Worm (Caenorhabditis elegans) whole organism, mixed stage, embryonic: ENCODE measurements around the gene T22B2.3.

ENCODE experiments used
- M03D4.4 ChIP-seq: sonication (generic microtip); optimal IDR thresholded peaks from 2 replicates; lab custom pipeline; 2017; ENCODE audit warnings: mild to moderate bottlenecking, missing genetic modification characterization, missing compliant biosample characterization
- ceh-39 ChIP-seq: fragments of 150-350 bp; optimal IDR thresholded peaks from 2 replicates; lab custom pipeline; 2014; ENCODE audit warnings: missing biosample characterization, missing genetic modification characterization
- ceh-43 ChIP-seq: fragments of 200-800 bp; sonication (Bioruptor generic); optimal IDR thresholded peaks from 2 replicates; lab custom pipeline; 2018; ENCODE audit warnings: mild to moderate bottlenecking, missing genetic modification characterization, moderate library complexity, missing compliant biosample characterization
- ceh-83 ChIP-seq: fragments of 200-800 bp; sonication (Bioruptor generic); optimal IDR thresholded peaks from 2 replicates; lab custom pipeline; 2018; ENCODE audit warnings: mild to moderate bottlenecking, missing genetic modification characterization, missing compliant biosample characterization
- ces-1 ChIP-seq: fragments of 150-350 bp; optimal IDR thresholded peaks from 2 replicates; lab custom pipeline; 2014; ENCODE audit warnings: missing biosample characterization, missing genetic modification reagents, missing genetic modification characterization
- cnd-1 ChIP-seq: fragments of 200-800 bp; sonication (Bioruptor generic); optimal IDR thresholded peaks from 2 replicates; lab custom pipeline; 2018; ENCODE audit warnings: mild to moderate bottlenecking, missing genetic modification characterization, missing compliant biosample characterization
- elt-1 ChIP-seq: sonication (generic microtip); optimal IDR thresholded peaks from 2 replicates; lab custom pipeline; 2017; ENCODE audit warnings: missing genetic modification characterization, mild to moderate bottlenecking, missing compliant biosample characterization, antibody characterized with exemption, moderate library complexity, borderline replicate concordance; ENCODE audit not compliant: insufficient read depth
- elt-3 ChIP-seq: fragments of 150-350 bp; optimal IDR thresholded peaks from 2 replicates; lab custom pipeline; 2014; ENCODE audit warnings: missing biosample characterization, missing genetic modification characterization
- flh-1 ChIP-seq: fragments of 200-800 bp; sonication (Bioruptor generic); optimal IDR thresholded peaks from 2 replicates; lab custom pipeline; 2018; ENCODE audit warnings: mild to moderate bottlenecking, missing genetic modification characterization, moderate library complexity, missing compliant biosample characterization
- ham-2 ChIP-seq: fragments of 200-800 bp; sonication (Bioruptor generic); optimal IDR thresholded peaks from 2 replicates; lab custom pipeline; 2018; ENCODE audit warnings: mild to moderate bottlenecking, missing genetic modification characterization, missing compliant biosample characterization
- lin-32 ChIP-seq: fragments of 200-800 bp; sonication (Bioruptor generic); optimal IDR thresholded peaks from 2 replicates; lab custom pipeline; 2018; ENCODE audit warnings: mild to moderate bottlenecking, missing genetic modification characterization, missing compliant biosample characterization
- lsy-2 ChIP-seq: fragments of 150-350 bp; optimal IDR thresholded peaks from 2 replicates; lab custom pipeline; 2014; ENCODE audit warnings: missing biosample characterization, missing genetic modification characterization
- mab-5 ChIP-seq: fragments of 150-350 bp; optimal IDR thresholded peaks from 2 replicates; lab custom pipeline; 2014; ENCODE audit warnings: missing biosample characterization, missing genetic modification characterization
- mep-1 ChIP-seq: fragments of 150-350 bp; optimal IDR thresholded peaks from 2 replicates; lab custom pipeline; 2017; ENCODE audit warnings: missing biosample characterization, missing genetic modification reagents, missing genetic modification characterization, inconsistent platforms
- mls-2 ChIP-seq: sonication (generic microtip); optimal IDR thresholded peaks from 2 replicates; lab custom pipeline; 2016; ENCODE audit warnings: mild to moderate bottlenecking, missing genetic modification characterization, moderate library complexity, missing compliant biosample characterization
- nhr-2 ChIP-seq: fragments of 150-350 bp; optimal IDR thresholded peaks from 2 replicates; lab custom pipeline; 2014; ENCODE audit warnings: missing biosample characterization, missing genetic modification characterization
- nhr-28 ChIP-seq: fragments of 150-350 bp; optimal IDR thresholded peaks from 2 replicates; lab custom pipeline; 2014; ENCODE audit warnings: missing biosample characterization, missing genetic modification characterization
- nhr-76 ChIP-seq: sonication (generic microtip); optimal IDR thresholded peaks from 2 replicates; lab custom pipeline; 2017; ENCODE audit warnings: missing biosample characterization, missing genetic modification characterization
- pha-4 ChIP-seq: fragments of 150-350 bp; optimal IDR thresholded peaks from 2 replicates; lab custom pipeline; 2018; ENCODE audit warnings: missing biosample characterization, missing genetic modification reagents, missing genetic modification characterization
- sem-2 ChIP-seq: fragments of 200-800 bp; sonication (Bioruptor generic); optimal IDR thresholded peaks from 2 replicates; lab custom pipeline; 2018; ENCODE audit warnings: mild to moderate bottlenecking, missing genetic modification characterization, missing compliant biosample characterization
- snpc-4 ChIP-seq: fragments of 150-350 bp; optimal IDR thresholded peaks from 2 replicates; lab custom pipeline; 2014; ENCODE audit warnings: missing biosample characterization, missing genetic modification characterization
- sptf-1 ChIP-seq: sonication (generic microtip); optimal IDR thresholded peaks from 2 replicates; lab custom pipeline; 2017; ENCODE audit warnings: mild to moderate bottlenecking, missing genetic modification characterization, moderate library complexity, missing compliant biosample characterization
- tbx-8 ChIP-seq: fragments of 200-800 bp; sonication (Bioruptor generic); optimal IDR thresholded peaks from 2 replicates; lab custom pipeline; 2018; ENCODE audit warnings: mild to moderate bottlenecking, missing genetic modification characterization, moderate library complexity, missing compliant biosample characterization
- unc-120 ChIP-seq: sonication (generic microtip); optimal IDR thresholded peaks from 2 replicates; lab custom pipeline; 2017; ENCODE audit warnings: missing genetic modification characterization, missing compliant biosample characterization; ENCODE audit not compliant: poor library complexity, severe bottlenecking
- unc-62 ChIP-seq: fragments of 150-350 bp; optimal IDR thresholded peaks from 2 replicates; lab custom pipeline; 2014; ENCODE audit warnings: missing biosample characterization, missing genetic modification reagents, missing genetic modification characterization
- zip-8 ChIP-seq: fragments of 150-350 bp; optimal IDR thresholded peaks from 2 replicates; lab custom pipeline; 2014; ENCODE audit warnings: missing biosample characterization, missing genetic modification characterization
- ztf-11 ChIP-seq: fragments of 150-350 bp; optimal IDR thresholded peaks from 2 replicates; lab custom pipeline; 2014; ENCODE audit warnings: missing biosample characterization, missing genetic modification characterization

Gene T22B2.3

DNA sequence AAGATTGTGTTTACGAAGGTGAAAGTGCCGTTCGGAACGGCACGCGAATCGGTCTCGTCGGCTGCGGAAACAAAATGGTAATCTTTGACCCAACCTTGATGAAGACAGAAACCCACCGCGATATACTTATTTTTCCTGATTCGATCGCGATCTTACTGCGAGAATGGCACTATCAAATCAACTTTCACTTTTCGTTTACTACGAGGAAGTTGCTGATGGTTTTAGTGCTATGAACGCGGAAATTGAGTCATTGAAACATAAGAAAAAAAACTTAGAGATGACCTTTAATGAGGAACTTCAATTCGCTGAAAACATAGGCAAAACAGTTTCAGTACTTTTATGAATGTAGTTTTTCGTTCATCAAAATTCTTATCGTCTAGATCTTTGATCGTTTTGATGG lies 15.6 kb downstream of the T22B2.3 start:
- no peak for TF ChIP-seq mls-2 (tag; lab: Kevin White, UChicago)
- no peak for TF ChIP-seq nhr-28 (tag; lab: Kevin White, UChicago)
- TF ChIP-seq elt-1 (tag; lab: Kevin White, UChicago): no peak
- TF ChIP-seq lin-32 (GFP tag; lab: Kevin White, UChicago): no peak
- TF ChIP-seq nhr-76 (tag; lab: Kevin White, UChicago): no peak
- TF ChIP-seq M03D4.4: no peak
- no peak for TF ChIP-seq ces-1 (GFP tag; lab: Kevin White, UChicago)
- TF ChIP-seq sptf-1 (tag; lab: Kevin White, UChicago): no peak
- TF ChIP-seq mep-1: no peak
- no peak for TF ChIP-seq ceh-39 (tag; lab: Kevin White, UChicago)
- TF ChIP-seq zip-8 (tag; lab: Kevin White, UChicago): no peak
- TF ChIP-seq snpc-4 (tag; lab: Kevin White, UChicago): no peak
- no peak for TF ChIP-seq ztf-11 (tag; lab: Kevin White, UChicago)
- no peak for TF ChIP-seq unc-62 (GFP tag; lab: Kevin White, UChicago)
- TF ChIP-seq elt-3 (tag; lab: Kevin White, UChicago): no peak
- TF ChIP-seq mab-5 (tag; lab: Kevin White, UChicago): no peak
- TF ChIP-seq nhr-2 (tag; lab: Kevin White, UChicago): no peak
- no peak for TF ChIP-seq cnd-1

DNA sequence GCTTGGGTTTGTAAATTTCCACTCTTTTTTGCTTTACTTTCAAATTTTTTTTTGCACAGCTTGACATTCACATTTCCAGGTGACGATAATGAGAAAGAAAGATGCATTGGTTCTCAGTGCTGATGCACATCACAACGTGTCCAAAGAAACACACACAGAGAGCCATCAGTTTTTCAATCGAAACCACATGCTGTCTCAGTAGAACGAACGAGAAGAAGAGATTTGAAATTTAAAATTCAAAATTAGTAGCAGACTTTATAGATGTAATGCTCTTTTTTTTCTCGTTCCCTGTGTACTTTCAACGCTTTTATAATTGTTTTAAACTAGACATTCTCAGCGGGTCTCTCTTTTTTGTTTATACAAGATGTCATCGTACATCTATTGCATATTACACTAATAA lies 20.4 kb downstream of the T22B2.3 start:
- TF ChIP-seq M03D4.4 (no peak), elt-1 (tag; lab: Kevin White, UChicago) (no peak), ces-1 (GFP tag; lab: Kevin White, UChicago) (no peak), lsy-2 (tag; lab: Kevin White, UChicago) (no peak), nhr-76 (tag; lab: Kevin White, UChicago) (no peak), zip-8 (tag; lab: Kevin White, UChicago) (no peak), lin-32 (GFP tag; lab: Kevin White, UChicago) (no peak), tbx-8 (GFP tag; lab: Kevin White, UChicago) (no peak), mep-1 (no peak), nhr-28 (tag; lab: Kevin White, UChicago) (no peak), sptf-1 (tag; lab: Kevin White, UChicago) (no peak), nhr-2 (tag; lab: Kevin White, UChicago) (no peak)

DNA sequence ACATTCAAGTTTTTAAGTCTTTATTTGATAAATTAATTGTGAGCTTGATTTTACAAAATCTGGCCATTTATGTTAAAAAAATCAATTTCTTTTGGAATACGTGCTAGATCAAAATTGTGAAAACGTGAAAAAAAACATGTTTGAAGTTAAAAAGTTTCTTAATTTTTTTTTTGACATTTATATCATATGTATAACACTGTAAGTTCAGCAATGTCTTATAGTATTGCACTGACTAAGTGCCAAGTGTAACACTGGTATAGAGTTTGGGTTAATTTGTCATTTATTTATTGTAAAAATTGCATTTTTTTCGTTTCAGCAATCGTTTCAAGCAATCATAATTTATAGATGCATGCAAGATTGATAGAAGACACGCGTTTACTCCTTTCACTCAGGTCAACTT lies 20.8 kb downstream of the T22B2.3 start:
- TF ChIP-seq ceh-83 (no peak), unc-120 (tag; lab: Kevin White, UChicago) (no peak), ham-2 (GFP tag; lab: Kevin White, UChicago) (no peak), nhr-76 (tag; lab: Kevin White, UChicago) (no peak), flh-1 (GFP tag; lab: Kevin White, UChicago) (no peak), lin-32 (GFP tag; lab: Kevin White, UChicago) (no peak), mls-2 (tag; lab: Kevin White, UChicago) (no peak), cnd-1 (no peak), ces-1 (GFP tag; lab: Kevin White, UChicago) (no peak), M03D4.4 (no peak)

DNA sequence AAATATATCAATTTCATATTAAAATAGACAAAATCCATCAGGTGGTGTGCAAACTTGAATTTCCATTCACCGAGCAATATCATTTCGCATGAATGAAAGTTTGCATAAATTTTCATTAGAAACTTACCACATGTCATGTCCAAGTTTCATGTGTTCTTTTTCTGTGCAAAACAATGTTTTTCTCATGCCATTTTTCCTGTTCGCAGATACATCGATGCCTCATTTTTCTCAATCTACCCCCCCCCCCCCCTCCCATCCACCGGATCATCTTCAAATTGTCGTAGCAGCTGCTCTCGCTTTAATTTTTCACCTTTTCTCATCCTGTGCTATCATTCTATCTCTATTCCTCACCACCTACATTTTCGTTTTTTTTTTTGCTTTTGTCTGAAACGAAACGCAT lies 21.8 kb downstream of the T22B2.3 start, which contains the start of gene T19D2.3:
T19D2.3 (plus strand) TSS at position 301 of the 400 bp plus-strand sequence.
- TF ChIP-seq ham-2 (GFP tag; lab: Kevin White, UChicago) (no peak), elt-3 (tag; lab: Kevin White, UChicago) (no peak), pha-4 (tag; lab: Kevin White, UChicago) (no peak), lin-32 (GFP tag; lab: Kevin White, UChicago) (no peak), ceh-83 (no peak), sem-2 (GFP tag; lab: Kevin White, UChicago) (no peak)

DNA sequence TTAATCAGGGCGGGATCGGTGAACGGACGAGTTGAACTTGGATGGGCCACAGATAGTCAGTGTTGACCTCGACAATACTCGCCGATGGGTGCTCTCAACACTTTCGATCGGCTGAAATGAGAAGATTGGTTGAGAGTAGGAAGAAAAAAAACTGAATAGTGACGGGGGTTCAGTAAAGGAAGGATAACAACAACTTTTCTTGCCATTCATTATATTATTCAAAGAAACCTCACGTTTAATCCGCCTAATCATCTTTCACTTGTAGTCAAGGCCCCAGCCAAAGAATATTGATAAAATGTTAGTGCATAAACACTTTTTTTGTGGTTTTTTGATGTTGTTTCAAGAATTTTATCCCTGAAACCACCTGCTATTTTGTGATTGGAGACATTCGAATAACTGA lies 25.2 kb downstream of the T22B2.3 start, which contains the start of gene T19D2.13:
T19D2.13 (minus strand) TSS at position 101 of the 400 bp plus-strand sequence.
- TF ChIP-seq cnd-1 (no peak), zip-8 (tag; lab: Kevin White, UChicago) (no peak), M03D4.4 (no peak), ceh-39 (tag; lab: Kevin White, UChicago) (no peak), nhr-28 (tag; lab: Kevin White, UChicago) (no peak)
- TF ChIP-seq, all 35 proteins: peak for 0

DNA sequence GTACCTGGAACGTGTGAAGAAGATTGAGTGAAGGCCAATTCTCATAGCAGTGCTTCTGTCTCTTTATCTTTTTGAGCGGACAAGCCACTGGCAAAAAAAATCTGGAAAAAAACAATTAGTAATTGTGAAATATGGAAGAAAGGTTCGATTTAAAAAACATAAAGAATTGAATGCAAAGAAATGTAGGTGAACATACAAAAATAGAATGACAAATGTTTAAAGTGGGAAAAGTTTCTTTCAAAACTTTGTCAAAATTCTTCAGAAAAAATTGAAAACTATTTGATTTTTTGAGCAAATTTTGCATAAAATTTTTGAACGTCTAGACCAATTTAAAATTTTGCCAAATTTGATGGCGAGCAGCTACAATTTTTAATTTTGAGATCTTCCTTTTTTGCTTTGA lies 26.1 kb downstream of the T22B2.3 start, which contains the start of gene ptp-4A2:
ptp-4A2 (minus strand) TSS at position 101 of the 400 bp plus-strand sequence.
- TF ChIP-seq ceh-43 (GFP tag; lab: Kevin White, UChicago) (no peak), mep-1 (no peak), elt-3 (tag; lab: Kevin White, UChicago) (no peak), lin-32 (GFP tag; lab: Kevin White, UChicago) (no peak), M03D4.4 (no peak)
